Worm (Caenorhabditis elegans) whole organism, L2 larva: Measurements from ENCODE around the gene C15F1.2.

Experiments
- lin-11 ChIP-seq: fragments of 150-350 bp; sonication (generic microtip); optimal IDR thresholded peaks from 2 replicates; lab custom pipeline; 2014; ENCODE audit warnings: missing biosample characterization, missing genetic modification characterization, inconsistent platforms, mixed read lengths
- lsy-2 ChIP-seq, 2 experiments: fragments of 150-350 bp in 1 of 2; sonication (generic microtip) in 1 of 2; optimal IDR thresholded peaks; 2 replicates each; lab custom pipeline; 2014 to 2017; ENCODE audit warnings: missing biosample characterization in 2 of 2, missing genetic modification characterization in 2 of 2
- mdl-1 ChIP-seq, 2 experiments: fragments of 150-350 bp in 1 of 2; sonication (generic microtip) in 1 of 2; optimal IDR thresholded peaks; 2 replicates each; lab custom pipeline; 2017; ENCODE audit warnings: missing biosample characterization in 2 of 2, missing genetic modification characterization in 2 of 2
- nhr-11 ChIP-seq: fragments of 150-350 bp; optimal IDR thresholded peaks from 2 replicates; lab custom pipeline; 2014; ENCODE audit warnings: missing biosample characterization, missing genetic modification characterization
- unc-39 ChIP-seq: fragments of 150-350 bp; optimal IDR thresholded peaks from 2 replicates; lab custom pipeline; 2014; ENCODE audit warnings: missing biosample characterization, missing genetic modification characterization
- unc-62 ChIP-seq: fragments of 150-350 bp; optimal IDR thresholded peaks from 2 replicates; lab custom pipeline; 2014; ENCODE audit warnings: missing biosample characterization, missing genetic modification reagents, missing genetic modification characterization

DNA sequence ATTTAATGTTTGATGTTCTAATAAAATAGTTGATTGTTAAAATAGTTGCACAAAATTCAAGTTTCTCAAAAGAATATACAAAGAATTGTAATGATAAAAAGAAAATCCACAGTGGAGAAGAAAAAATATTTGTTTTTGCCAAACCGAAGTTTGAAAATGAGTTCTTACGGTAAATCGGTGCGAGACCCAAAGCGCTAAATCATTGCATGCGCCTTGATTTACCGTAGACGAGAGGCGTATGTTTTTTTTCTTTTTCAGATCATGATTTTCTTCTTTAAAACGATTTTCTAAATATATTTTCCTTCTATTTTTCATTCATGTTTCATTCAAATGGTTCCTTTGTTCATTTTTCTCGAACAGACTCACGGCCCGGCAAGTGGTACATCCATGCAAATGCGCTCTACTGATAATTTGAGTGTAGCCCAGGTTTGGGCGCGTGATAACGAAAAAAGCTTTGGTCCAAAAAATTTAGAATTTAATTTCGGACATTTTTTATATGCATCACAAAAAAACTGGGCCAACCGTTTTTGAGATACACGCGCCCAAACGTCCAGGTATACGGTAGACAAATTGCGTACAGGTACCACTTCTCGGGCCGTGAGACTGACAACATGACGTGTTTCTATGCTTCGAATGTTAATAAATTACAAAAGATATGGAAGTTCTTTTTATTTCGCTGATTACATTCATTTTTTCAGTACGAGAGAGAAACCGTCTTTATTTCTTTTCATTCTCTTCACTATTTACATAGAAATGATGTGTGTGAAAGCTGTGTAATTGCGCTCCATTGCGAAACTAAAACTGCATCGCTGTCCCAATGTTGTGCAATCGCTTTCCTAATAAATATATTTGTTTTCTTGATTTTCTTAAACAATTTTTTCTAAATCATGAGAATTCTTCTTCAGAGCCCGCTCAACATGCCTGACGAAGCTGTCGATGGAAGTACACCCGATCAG, 45.4 kb downstream of the C15F1.2 start, which contains the start of gene znf-598:
- TF ChIP-seq lin-11 (tag; lab: Kevin White, UChicago) (no peak), lsy-2 (tag; optimal IDR thresholded peaks at IDR 0.05; lab: Kevin White, UChicago) (peak in 1 of 2 experiments; percentile 77), mdl-1 (tag; optimal IDR thresholded peaks at IDR 0.05; lab: Kevin White, UChicago) (no peak), unc-39 (tag; lab: Kevin White, UChicago) (no peak), nhr-11 (tag; lab: Kevin White, UChicago) (no peak), unc-62 (GFP tag; lab: Kevin White, UChicago) (no peak)
